Fruit fly (Drosophila melanogaster) whole organism, embryonic: ENCODE data around the gene stnB.
A peak's percentile ranks its signal among the peaks of the same experiment; 100 is the strongest.

Source experiments
- Ada2b ChIP-seq: fragments of 200-800 bp; sonication (Bioruptor generic); IDR thresholded peaks from 2 replicates; pipeline ENCODE4 v1.3.6; 2022; ENCODE audit warnings: missing biosample characterization, missing genetic modification characterization
- Aef1 ChIP-seq: fragments of 200-800 bp; sonication (Bioruptor generic); IDR thresholded peaks from 3 replicates; pipeline ENCODE4 v1.3.6; 2022; ENCODE audit warnings: missing biosample characterization, missing genetic modification characterization
- Bteb2 ChIP-seq: fragments of 200-800 bp; sonication (Bioruptor generic); optimal IDR thresholded peaks from 2 replicates; lab custom pipeline; 2016; ENCODE audit warnings: missing biosample characterization, missing genetic modification characterization
- CG10431 ChIP-seq: fragments of 200-800 bp; sonication (Bioruptor generic); optimal IDR thresholded peaks from 3 replicates; lab custom pipeline; 2018; ENCODE audit warnings: missing biosample characterization, mild to moderate bottlenecking, missing genetic modification characterization
- CG11398 ChIP-seq: fragments of 200-800 bp; sonication (Bioruptor generic); optimal IDR thresholded peaks from 2 replicates; lab custom pipeline; 2016; ENCODE audit warnings: missing biosample characterization, missing genetic modification characterization
- CG13287 ChIP-seq: fragments of 200-800 bp; sonication (Bioruptor generic); IDR thresholded peaks from 2 replicates; pipeline ENCODE4 v1.3.6; 2022; ENCODE audit warnings: missing biosample characterization, missing genetic modification characterization; ENCODE audit not compliant: partially characterized antibody
- CG13775 ChIP-seq: fragments of 200-800 bp; sonication (Bioruptor generic); optimal IDR thresholded peaks from 3 replicates; lab custom pipeline; 2017; ENCODE audit warnings: missing biosample characterization, mild to moderate bottlenecking, missing genetic modification characterization
- CG14710 ChIP-seq: fragments of 200-800 bp; sonication (Bioruptor generic); optimal IDR thresholded peaks from 3 replicates; lab custom pipeline; 2019; ENCODE audit warnings: missing biosample characterization, mild to moderate bottlenecking, missing genetic modification characterization, moderate library complexity
- CG14860 ChIP-seq: fragments of 200-800 bp; sonication (Bioruptor generic); IDR thresholded peaks from 3 replicates; pipeline ENCODE4 v1.3.6; 2022; ENCODE audit warnings: missing biosample characterization, missing genetic modification characterization; ENCODE audit not compliant: partially characterized antibody
- CG15011 ChIP-seq: fragments of 200-800 bp; sonication (Bioruptor generic); optimal IDR thresholded peaks from 3 replicates; lab custom pipeline; 2018; ENCODE audit warnings: missing biosample characterization, mild to moderate bottlenecking, missing genetic modification characterization
- CG1603 ChIP-seq: fragments of 200-800 bp; sonication (Bioruptor generic); optimal IDR thresholded peaks from 2 replicates; lab custom pipeline; 2019; ENCODE audit warnings: missing biosample characterization, mild to moderate bottlenecking, missing genetic modification characterization, moderate library complexity
- CG16863 ChIP-seq: fragments of 200-800 bp; sonication (Bioruptor generic); optimal IDR thresholded peaks from 3 replicates; lab custom pipeline; 2016; ENCODE audit warnings: missing biosample characterization, missing genetic modification characterization
- CG17186 ChIP-seq: fragments of 200-800 bp; sonication (Bioruptor generic); optimal IDR thresholded peaks from 3 replicates; lab custom pipeline; 2017; ENCODE audit warnings: missing biosample characterization, missing genetic modification reagents, missing genetic modification characterization
- CG17328 ChIP-seq: fragments of 200-800 bp; sonication (Bioruptor generic); IDR thresholded peaks from 2 replicates; pipeline ENCODE4 v1.3.6; 2022; ENCODE audit warnings: missing biosample characterization, missing genetic modification characterization
- CG17359 ChIP-seq: fragments of 200-800 bp; sonication (Bioruptor generic); optimal IDR thresholded peaks from 3 replicates; lab custom pipeline; 2018; ENCODE audit warnings: missing biosample characterization, mild to moderate bottlenecking, missing genetic modification characterization, moderate library complexity
- CG2129 ChIP-seq: fragments of 200-800 bp; sonication (Bioruptor generic); IDR thresholded peaks from 2 replicates; pipeline ENCODE4 v1.3.6; 2022; ENCODE audit warnings: missing biosample characterization, missing genetic modification characterization; ENCODE audit not compliant: partially characterized antibody
- CG2712 ChIP-seq: fragments of 200-800 bp; optimal IDR thresholded peaks from 3 replicates; lab custom pipeline; 2019; ENCODE audit warnings: missing biosample characterization, mild to moderate bottlenecking, missing genetic modification characterization, moderate library complexity
- CG31441 ChIP-seq: fragments of 200-800 bp; sonication (Bioruptor generic); IDR thresholded peaks from 2 replicates; pipeline ENCODE4 v1.3.6; 2022; ENCODE audit warnings: missing biosample characterization, missing genetic modification characterization
- CG5953 ChIP-seq: fragments of 200-800 bp; sonication (Bioruptor generic); IDR thresholded peaks from 2 replicates; pipeline ENCODE4 v1.3.6; 2022; ENCODE audit warnings: missing biosample characterization, missing genetic modification characterization
- CG6654 ChIP-seq: fragments of 200-800 bp; sonication (Bioruptor generic); optimal IDR thresholded peaks from 2 replicates; lab custom pipeline; 2017; ENCODE audit warnings: missing biosample characterization, mild to moderate bottlenecking, missing genetic modification characterization
- CG8089 ChIP-seq: fragments of 200-800 bp; sonication (Bioruptor generic); optimal IDR thresholded peaks from 3 replicates; lab custom pipeline; 2016; ENCODE audit warnings: missing biosample characterization, missing genetic modification characterization
- CG8388 ChIP-seq: fragments of 200-800 bp; sonication (Bioruptor generic); optimal IDR thresholded peaks from 2 replicates; lab custom pipeline; 2019; ENCODE audit warnings: missing biosample characterization, mild to moderate bottlenecking, missing genetic modification characterization, moderate library complexity
- CG8924 ChIP-seq: fragments of 200-800 bp; optimal IDR thresholded peaks from 3 replicates; lab custom pipeline; 2019; ENCODE audit warnings: missing biosample characterization, mild to moderate bottlenecking, missing genetic modification characterization, moderate library complexity
- CG9817 ChIP-seq: fragments of 200-800 bp; sonication (Bioruptor generic); optimal IDR thresholded peaks from 2 replicates; lab custom pipeline; 2018; ENCODE audit warnings: missing biosample characterization, mild to moderate bottlenecking, missing genetic modification characterization, moderate library complexity
- CHES-1-like ChIP-seq: fragments of 200-800 bp; sonication (Bioruptor generic); optimal IDR thresholded peaks from 2 replicates; lab custom pipeline; 2016; ENCODE audit warnings: missing biosample characterization, missing genetic modification characterization
- CkIIα-i1 ChIP-seq: fragments of 200-800 bp; sonication (Bioruptor generic); IDR thresholded peaks from 2 replicates; pipeline ENCODE4 v1.3.6; 2022; ENCODE audit warnings: missing biosample characterization, missing genetic modification characterization
- Dbx ChIP-seq: fragments of 200-800 bp; sonication (Bioruptor generic); IDR thresholded peaks from 3 replicates; pipeline ENCODE4 v1.3.6; 2022; ENCODE audit warnings: missing biosample characterization, missing genetic modification characterization
- Dp ChIP-seq: fragments of 200-800 bp; sonication (Bioruptor generic); optimal IDR thresholded peaks from 2 replicates; lab custom pipeline; 2018; ENCODE audit warnings: missing biosample characterization, mild to moderate bottlenecking, missing genetic modification characterization, moderate library complexity
- Fer3 ChIP-seq: fragments of 200-800 bp; sonication (Bioruptor generic); optimal IDR thresholded peaks from 2 replicates; lab custom pipeline; 2018; ENCODE audit warnings: missing biosample characterization, mild to moderate bottlenecking, missing genetic modification characterization, moderate library complexity
- Gsc ChIP-seq: fragments of 200-800 bp; sonication (Bioruptor generic); IDR thresholded peaks from 2 replicates; pipeline ENCODE4 v1.3.6; 2022; ENCODE audit warnings: missing biosample characterization, missing genetic modification characterization
- HmgZ ChIP-seq: fragments of 200-800 bp; sonication (Bioruptor generic); optimal IDR thresholded peaks from 2 replicates; lab custom pipeline; 2018; ENCODE audit warnings: missing biosample characterization, mild to moderate bottlenecking, missing genetic modification characterization
- MBD-R2 ChIP-seq: fragments of 200-800 bp; sonication (Bioruptor generic); IDR thresholded peaks from 2 replicates; pipeline ENCODE4 v1.3.6; 2022; ENCODE audit warnings: missing biosample characterization, missing genetic modification characterization
- Opbp ChIP-seq: fragments of 200-800 bp; sonication (Bioruptor generic); IDR thresholded peaks from 3 replicates; pipeline ENCODE4 v1.3.6; 2022; ENCODE audit warnings: missing biosample characterization, missing genetic modification characterization; ENCODE audit not compliant: partially characterized antibody
- Pdp1 ChIP-seq, 2 experiments: fragments of 200-800 bp; sonication (Bioruptor generic); optimal IDR thresholded peaks; 3 replicates each; lab custom pipeline; 2016; ENCODE audit warnings: missing biosample characterization in 2 of 2, missing genetic modification characterization in 2 of 2, mild to moderate bottlenecking in 1 of 2, moderate library complexity in 1 of 2
- Xrp1 ChIP-seq: fragments of 200-800 bp; sonication (Bioruptor generic); IDR thresholded peaks from 2 replicates; pipeline ENCODE4 v1.3.6; 2022; ENCODE audit warnings: missing biosample characterization, missing genetic modification characterization
- YL-1 ChIP-seq: fragments of 200-800 bp; sonication (Bioruptor generic); optimal IDR thresholded peaks from 3 replicates; lab custom pipeline; 2017; ENCODE audit warnings: missing biosample characterization, mild to moderate bottlenecking, missing genetic modification characterization
- chinmo ChIP-seq: fragments of 200-800 bp; sonication (Bioruptor generic); IDR thresholded peaks from 4 replicates; pipeline ENCODE4 v1.3.6; 2022; ENCODE audit warnings: missing biosample characterization, missing genetic modification characterization; ENCODE audit not compliant: partially characterized antibody
- crp ChIP-seq, 2 experiments: fragments of 200-800 bp; sonication (Bioruptor generic); optimal IDR thresholded peaks; 2 replicates in 1 of 2; 3 replicates in 1 of 2; lab custom pipeline; 2017; ENCODE audit warnings: missing biosample characterization in 2 of 2, missing genetic modification characterization in 2 of 2, mild to moderate bottlenecking in 1 of 2, moderate library complexity in 1 of 2
- fu2 ChIP-seq: fragments of 200-800 bp; sonication (Bioruptor generic); optimal IDR thresholded peaks from 2 replicates; lab custom pipeline; 2016; ENCODE audit warnings: missing biosample characterization, missing genetic modification characterization
- gfzf ChIP-seq: fragments of 200-800 bp; sonication (Bioruptor generic); optimal IDR thresholded peaks from 2 replicates; lab custom pipeline; 2016; ENCODE audit warnings: missing biosample characterization, mild to moderate bottlenecking, missing genetic modification characterization, moderate library complexity
- h ChIP-seq: fragments of >200 bp; optimal IDR thresholded peaks from 2 replicates; lab custom pipeline; 2017
- kni ChIP-seq: fragments of 200-800 bp; sonication (Bioruptor generic); optimal IDR thresholded peaks from 3 replicates; lab custom pipeline; 2017; ENCODE audit warnings: mild to moderate bottlenecking, missing biosample characterization, missing genetic modification reagents, missing genetic modification characterization
- nmo ChIP-seq: fragments of 200-800 bp; sonication (Bioruptor generic); optimal IDR thresholded peaks from 2 replicates; lab custom pipeline; 2018; ENCODE audit warnings: missing biosample characterization, mild to moderate bottlenecking, missing genetic modification characterization, moderate library complexity
- row ChIP-seq: fragments of 200-800 bp; sonication (Bioruptor generic); IDR thresholded peaks from 3 replicates; pipeline ENCODE4 v1.3.6; 2022; ENCODE audit warnings: missing biosample characterization, missing genetic modification characterization
- run ChIP-seq: fragments of 200-800 bp; sonication (Bioruptor generic); optimal IDR thresholded peaks from 3 replicates; lab custom pipeline; 2018; ENCODE audit warnings: missing biosample characterization, mild to moderate bottlenecking, missing genetic modification characterization
- sd ChIP-seq: fragments of 200-800 bp; sonication (Bioruptor generic); optimal IDR thresholded peaks from 3 replicates; lab custom pipeline; 2018; ENCODE audit warnings: missing biosample characterization, mild to moderate bottlenecking, missing genetic modification characterization, moderate library complexity
- slbo ChIP-seq: fragments of 200-800 bp; sonication (Bioruptor generic); IDR thresholded peaks from 2 replicates; pipeline ENCODE4 v1.3.6; 2022; ENCODE audit warnings: missing biosample characterization, missing genetic modification characterization
- sna ChIP-seq: fragments of 200-800 bp; sonication (Bioruptor generic); IDR thresholded peaks from 2 replicates; pipeline ENCODE4 v1.3.6; 2022; ENCODE audit warnings: missing biosample characterization, missing genetic modification characterization; ENCODE audit not compliant: partially characterized antibody
- unc-4 ChIP-seq: fragments of 200-800 bp; sonication (Bioruptor generic); IDR thresholded peaks from 2 replicates; pipeline ENCODE4 v1.3.6; 2022; ENCODE audit warnings: missing biosample characterization, missing genetic modification characterization; ENCODE audit not compliant: partially characterized antibody
- zen ChIP-seq: fragments of 200-800 bp; sonication (Bioruptor generic); optimal IDR thresholded peaks from 3 replicates; lab custom pipeline; 2018; ENCODE audit warnings: missing biosample characterization, mild to moderate bottlenecking, missing genetic modification characterization, moderate library complexity
- zfh2 ChIP-seq: fragments of 200-800 bp; sonication (Bioruptor generic); optimal IDR thresholded peaks from 2 replicates; lab custom pipeline; 2016; ENCODE audit warnings: missing biosample characterization, missing genetic modification characterization

Gene stnB

DNA sequence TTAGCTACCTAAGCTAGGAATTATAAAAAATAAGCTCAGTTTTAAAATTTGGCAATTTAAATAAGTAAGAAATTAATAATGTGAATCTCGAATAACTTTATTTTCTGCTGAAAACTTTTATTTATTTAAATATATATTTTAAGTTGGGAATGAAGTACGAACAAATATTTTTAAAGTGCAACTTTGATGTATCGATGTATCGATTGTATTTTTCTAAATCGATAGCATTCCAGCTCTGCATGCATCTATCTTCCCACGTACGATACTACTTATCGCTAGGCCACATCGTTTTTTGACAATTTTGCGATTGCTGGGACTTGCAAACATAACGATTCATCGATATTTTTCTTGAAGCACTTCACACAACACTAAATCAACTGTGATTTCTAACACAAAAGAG, 3.0 kb upstream of the stnB start (continued):
- peak; percentile 19 for TF ChIP-seq CG9817 (tag; lab: Kevin White, UChicago)
- no peak for TF ChIP-seq CHES-1-like (GFP tag; lab: Kevin White, UChicago)
- peak; percentile 34 for TF ChIP-seq CG8388 (GFP tag; lab: Kevin White, UChicago)
- TF ChIP-seq CG13775 (GFP tag; lab: Kevin White, UChicago), result peak; percentile 30
- TF ChIP-seq zen, result no peak
- TF ChIP-seq Fer3, result peak; percentile 9
- no peak for TF ChIP-seq CkIIα-i1 (GFP tag; lab: Robert Waterston, UW)
- TF ChIP-seq CG11398 (GFP tag; lab: Kevin White, UChicago), result no peak
- peak; percentile 95 for TF ChIP-seq chinmo (GFP tag; lab: Robert Waterston, UW)
- no peak for TF ChIP-seq Aef1
- no peak for TF ChIP-seq run (tag; lab: Kevin White, UChicago)
- peak; percentile 32 for TF ChIP-seq CG8924 (tag; lab: Kevin White, UChicago)
- TF ChIP-seq CG16863 (GFP tag; lab: Kevin White, UChicago), result no peak
- peak; percentile 36 for TF ChIP-seq Dp (GFP tag; lab: Kevin White, UChicago)
- peak; percentile 90 for TF ChIP-seq sna (GFP tag; lab: Robert Waterston, UW)
- TF ChIP-seq MBD-R2 (GFP tag; lab: Robert Waterston, UW), result peak; percentile 66
- TF ChIP-seq Dbx, result peak; percentile 59; the same call in 2 of the 3 replicates
- TF ChIP-seq CG2129, result peak; percentile 86
- TF ChIP-seq HmgZ (tag; lab: Kevin White, UChicago), result peak; percentile 54
- peak; percentile 61 for TF ChIP-seq CG1603 (tag; lab: Kevin White, UChicago)
- peak; percentile 33 for TF ChIP-seq gfzf
- peak; percentile 92 for TF ChIP-seq unc-4 (GFP tag; lab: Robert Waterston, UW)
- TF ChIP-seq Xrp1 (GFP tag; lab: Robert Waterston, UW), result 0 out of 2 replicates have a peak, but pooled peaks have one; percentile 22
- TF ChIP-seq Opbp, result peak; percentile 98
- peak; percentile 59 for TF ChIP-seq CG14710 (tag; lab: Kevin White, UChicago)
- TF ChIP-seq YL-1 (GFP tag; lab: Kevin White, UChicago), result peak; percentile 5
- no peak for TF ChIP-seq CG5953 (GFP tag; lab: Robert Waterston, UW)
- no peak for TF ChIP-seq CG15011 (GFP tag; lab: Kevin White, UChicago)
- no peak for TF ChIP-seq kni (GFP tag; lab: Kevin White, UChicago)
- no peak for TF ChIP-seq Ada2b (GFP tag; lab: Robert Waterston, UW)
- no peak for TF ChIP-seq fu2 (GFP tag; lab: Kevin White, UChicago)
- peak; percentile 11 for TF ChIP-seq sd (tag; lab: Kevin White, UChicago)
- TF ChIP-seq CG14860 (GFP tag; lab: Robert Waterston, UW), result peak; percentile 96
- TF ChIP-seq Pdp1 (GFP tag; optimal IDR thresholded peaks at IDR 0.05; lab: Kevin White, UChicago), result peak in 1 of 2 experiments; percentile 13
- TF ChIP-seq CG17359 (tag; lab: Kevin White, UChicago), result peak; percentile 15
- TF ChIP-seq CG31441 (GFP tag; lab: Robert Waterston, UW), result 0 out of 2 replicates have a peak, but pooled peaks have one; percentile 17
- TF ChIP-seq CG10431 (GFP tag; lab: Kevin White, UChicago), result no peak
- TF ChIP-seq, all 482 proteins: peak for 126

DNA sequence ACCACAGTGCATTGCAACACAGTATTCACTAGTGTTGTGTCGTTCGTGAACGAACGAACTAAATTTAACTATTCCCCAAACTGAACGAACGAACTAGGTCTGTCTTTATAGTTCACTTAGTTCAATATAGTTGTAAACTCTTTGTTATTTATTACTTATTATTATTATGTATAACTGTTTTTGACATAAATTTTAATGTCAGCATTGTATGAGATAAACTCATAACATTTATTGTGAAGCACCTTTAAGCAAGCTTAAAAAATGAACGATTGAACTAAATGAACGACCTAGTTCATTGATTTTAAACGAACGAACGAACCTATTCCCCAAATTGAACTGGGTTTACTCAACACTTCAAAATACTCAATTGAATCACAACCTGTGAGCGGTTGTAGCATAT, 2.5 kb upstream of the stnB start:
- TF ChIP-seq row (GFP tag; lab: Robert Waterston, UW), result peak; percentile 53; the same call in 2 of the 3 replicates
- 0 out of 2 replicates have a peak, but pooled peaks have one; percentile 28 for TF ChIP-seq slbo (GFP tag; lab: Robert Waterston, UW)
- no peak for TF ChIP-seq zfh2
- no peak for TF ChIP-seq CG17186
- TF ChIP-seq CG17328, result no peak
- no peak for TF ChIP-seq nmo (GFP tag; lab: Kevin White, UChicago)
- TF ChIP-seq CG13287 (GFP tag; lab: Robert Waterston, UW), result no peak
- TF ChIP-seq CG8089 (GFP tag; lab: Kevin White, UChicago), result no peak
- no peak for TF ChIP-seq Gsc
- TF ChIP-seq crp (GFP tag; optimal IDR thresholded peaks at IDR 0.05; lab: Kevin White, UChicago), result no peak
- no peak for TF ChIP-seq CG2712 (tag; lab: Kevin White, UChicago)
- no peak for TF ChIP-seq h (lab: Kevin White, UChicago)
- TF ChIP-seq Dbx, result no peak
- no peak for TF ChIP-seq chinmo (GFP tag; lab: Robert Waterston, UW)
- no peak for TF ChIP-seq CG6654
- no peak for TF ChIP-seq Bteb2 (GFP tag; lab: Kevin White, UChicago)
